Worm (Caenorhabditis elegans) whole organism, L4/young adult: ENCODE measurements around the gene R11E3.1.

Source experiments
- dao-5 ChIP-seq: sonication (generic microtip); optimal IDR thresholded peaks from 2 replicates; lab custom pipeline; 2016; ENCODE audit warnings: missing genotype, missing genetic modification characterization, moderate library complexity, missing compliant biosample characterization
- him-1 ChIP-seq: sonication (generic microtip); optimal IDR thresholded peaks from 2 replicates; lab custom pipeline; 2016; ENCODE audit warnings: missing genotype, missing genetic modification reagents, missing genetic modification characterization, missing compliant biosample characterization

DNA sequence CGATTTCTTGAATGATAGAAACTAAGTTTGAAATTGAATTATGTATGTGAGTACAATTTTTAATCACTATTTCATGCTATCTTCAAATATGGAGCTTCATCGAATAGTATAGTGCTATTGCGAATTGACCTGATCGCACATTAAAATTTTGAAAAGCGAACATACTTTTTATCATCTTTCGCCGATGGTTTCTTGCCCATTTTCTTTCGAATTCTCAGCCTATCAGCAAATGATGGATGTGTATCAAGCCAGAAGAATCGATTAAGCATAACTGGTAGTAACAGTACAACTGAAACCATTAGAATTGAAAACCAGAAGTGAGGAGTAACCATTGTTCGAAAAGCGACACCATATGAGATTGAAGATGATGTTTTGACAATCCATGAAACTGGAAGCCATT is 40.1 kb downstream of the R11E3.1 start:
- TF ChIP-seq dao-5 (tag; lab: Kevin White, UChicago), result no peak
- no peak for TF ChIP-seq him-1 (tag; lab: Kevin White, UChicago)
